Worm (Caenorhabditis elegans): Measurements from ENCODE around the gene ufd-1.

The ufd-1 gene

ce11 chrIV:12307720-12308119 lies 23.0 kb downstream of the ufd-1 start, which contains the start of gene oac-57:
TSS of gene oac-57 (minus strand) at chrIV:12307820.
- TF ChIP-seq zag-1 (tag; optimal IDR thresholded peaks at IDR 0.05) (no peak), lin-39 (tag; optimal IDR thresholded peaks at IDR 0.05) (no peak), elt-3 (tag; optimal IDR thresholded peaks at IDR 0.05) (no peak), fos-1 (tag; optimal IDR thresholded peaks at IDR 0.05) (no peak), R02D3.7 (tag; optimal IDR thresholded peaks at IDR 0.05) (no peak), nhr-77 (tag; optimal IDR thresholded peaks at IDR 0.05) (no peak), elt-2 (tag; optimal IDR thresholded peaks at IDR 0.05) (no peak), nhr-76 (tag; optimal IDR thresholded peaks at IDR 0.05) (no peak), egl-27 (tag; optimal IDR thresholded peaks at IDR 0.05) (no peak), elt-1 (tag; optimal IDR thresholded peaks at IDR 0.05) (no peak), fkh-2 (tag; optimal IDR thresholded peaks at IDR 0.05) (no peak)

- TF ChIP-seq nhr-67 (tag; optimal IDR thresholded peaks at IDR 0.05) = no peak
- no peak for TF ChIP-seq nhr-76 (tag; optimal IDR thresholded peaks at IDR 0.05)
- peak; percentile 78 for TF ChIP-seq pqm-1 (tag; optimal IDR thresholded peaks at IDR 0.05)
- peak; percentile 87 for TF ChIP-seq elt-2 (tag; optimal IDR thresholded peaks at IDR 0.05)
- peak; percentile 1 for TF ChIP-seq skn-1 (tag; optimal IDR thresholded peaks at IDR 0.05)
- no peak for TF ChIP-seq ceh-9 (tag; optimal IDR thresholded peaks at IDR 0.05)
- TF ChIP-seq pha-4 (tag; optimal IDR thresholded peaks at IDR 0.05) = peak; percentile 73
- TF ChIP-seq jun-1 (tag; optimal IDR thresholded peaks at IDR 0.05) = no peak
Observed at ce11 chrIV:12305956-12306355, 24.7 kb downstream of the ufd-1 start.

ce11 chrIV:12304750-12305149 lies 25.9 kb downstream of the ufd-1 start:
- TF ChIP-seq tbx-2 (tag; optimal IDR thresholded peaks at IDR 0.05) (no peak), elt-2 (tag; optimal IDR thresholded peaks at IDR 0.05) (peak; percentile 17)

- TF ChIP-seq zag-1 (tag; optimal IDR thresholded peaks at IDR 0.05) = no peak
- no peak for TF ChIP-seq ztf-11 (tag; optimal IDR thresholded peaks at IDR 0.05)
- TF ChIP-seq daf-12 (tag; optimal IDR thresholded peaks at IDR 0.05) = no peak
- TF ChIP-seq nhr-237 (tag; optimal IDR thresholded peaks at IDR 0.05) = no peak
- peak; percentile 16 for TF ChIP-seq pha-4 (tag; optimal IDR thresholded peaks at IDR 0.05)
- TF ChIP-seq elt-2 (tag; optimal IDR thresholded peaks at IDR 0.05) = peak; percentile 76
- peak; percentile 55 for TF ChIP-seq pqm-1 (tag; optimal IDR thresholded peaks at IDR 0.05)
- no peak for TF ChIP-seq elt-1 (tag; optimal IDR thresholded peaks at IDR 0.05)
- no peak for TF ChIP-seq nfya-1 (tag; optimal IDR thresholded peaks at IDR 0.05; ENCODE audit: insufficient read depth)
- no peak for TF ChIP-seq skn-1 (tag; optimal IDR thresholded peaks at IDR 0.05)
- TF ChIP-seq elt-3 (tag; optimal IDR thresholded peaks at IDR 0.05) = no peak
- no peak for TF ChIP-seq ceh-28 (tag; optimal IDR thresholded peaks at IDR 0.05)
- no peak for TF ChIP-seq nhr-77 (tag; optimal IDR thresholded peaks at IDR 0.05)
Observed at ce11 chrIV:12302885-12303284, 27.8 kb downstream of the ufd-1 start.

ce11 chrIV:12301161-12301560 lies 29.5 kb downstream of the ufd-1 start, which contains the start of gene oac-59:
TSS of gene oac-59 (minus strand) at chrIV:12301261.
- TF ChIP-seq sea-2 (GFP tag; optimal IDR thresholded peaks at IDR 0.05) (no peak), mdl-1 (tag; optimal IDR thresholded peaks at IDR 0.05) (no peak), eor-1 (tag; optimal IDR thresholded peaks at IDR 0.05) (no peak), lin-39 (tag; optimal IDR thresholded peaks at IDR 0.05) (no peak), zag-1 (tag; optimal IDR thresholded peaks at IDR 0.05) (no peak), hmg-11 (tag; optimal IDR thresholded peaks at IDR 0.05) (no peak), nhr-11 (tag; optimal IDR thresholded peaks at IDR 0.05) (no peak), ztf-4 (tag; optimal IDR thresholded peaks at IDR 0.05) (no peak), lin-15B (tag; optimal IDR thresholded peaks at IDR 0.05) (no peak)

- TF ChIP-seq unc-39 (tag; optimal IDR thresholded peaks at IDR 0.05) = no peak
- TF ChIP-seq nhr-28 (tag; optimal IDR thresholded peaks at IDR 0.05) = no peak
- TF ChIP-seq sea-2 (GFP tag; optimal IDR thresholded peaks at IDR 0.05) = no peak
- TF ChIP-seq egl-5 (tag; optimal IDR thresholded peaks at IDR 0.05) = no peak
- TF ChIP-seq jun-1 (tag; optimal IDR thresholded peaks at IDR 0.05) = no peak
- TF ChIP-seq snpc-4 (tag; optimal IDR thresholded peaks at IDR 0.05) = no peak
- TF ChIP-seq R02D3.7 (tag; optimal IDR thresholded peaks at IDR 0.05) = no peak
Observed at ce11 chrIV:12290744-12291143, 39.9 kb downstream of the ufd-1 start, which contains the start of gene C42C1.8. TSS of gene C42C1.8 (plus strand) at chrIV:12291044.
